Fruit fly (Drosophila melanogaster): ENCODE results near the gene msl-1.
A peak's percentile ranks its signal among the peaks of the same experiment; 100 is the strongest.

msl-1 gene

dm6 chr2L:18705617-18706046 lies 17.0 kb upstream of the msl-1 start, which contains the start of gene Jwa (continued):
- peak; percentile 90 for TF ChIP-seq CG6689 (GFP tag; IDR thresholded peaks at IDR 0.05)
- TF ChIP-seq bsh (GFP tag; optimal IDR thresholded peaks at IDR 0.05): peak; percentile 38 to 96
- peak; percentile 80 for TF ChIP-seq CG14667 (GFP tag; IDR thresholded peaks at IDR 0.05)
- TF ChIP-seq CG11398 (GFP tag; optimal IDR thresholded peaks at IDR 0.05): peak; percentile 79
- TF ChIP-seq CG2120 (GFP tag; optimal IDR thresholded peaks at IDR 0.05): peak; percentile 99
- TF ChIP-seq Bgb (GFP tag; IDR thresholded peaks at IDR 0.05; ENCODE audit: partially characterized antibody): peak; percentile 98
- TF ChIP-seq disco-r (GFP tag; optimal IDR thresholded peaks at IDR 0.05): peak; percentile 73
- peak; percentile 94 for TF ChIP-seq Gug (GFP tag; IDR thresholded peaks at IDR 0.05)
- peak; percentile 99 for TF ChIP-seq Chrac-16 (GFP tag; optimal IDR thresholded peaks at IDR 0.05)
- TF ChIP-seq CG15514 (GFP tag; optimal IDR thresholded peaks at IDR 0.05): peak; percentile 78
- peak; percentile 93 for TF ChIP-seq mam (GFP tag; optimal IDR thresholded peaks at IDR 0.05)
- peak; percentile 91 for TF ChIP-seq CG10654 (GFP tag; optimal IDR thresholded peaks at IDR 0.05)
- peak; percentile 98 for TF ChIP-seq slbo (GFP tag; IDR thresholded peaks at IDR 0.05)
- TF ChIP-seq CG18619 (GFP tag; optimal IDR thresholded peaks at IDR 0.05): peak; percentile 79
- TF ChIP-seq ken (GFP tag; IDR thresholded peaks at IDR 0.05): peak; percentile 95
- TF ChIP-seq CG17612 (GFP tag; IDR thresholded peaks at IDR 0.05): peak; percentile 83
- TF ChIP-seq CG18011 (GFP tag; optimal IDR thresholded peaks at IDR 0.05): peak; percentile 90
- TF ChIP-seq ham (GFP tag; IDR thresholded peaks at IDR 0.05): peak; percentile 88
- peak in 1 of 3 experiments; percentile 60 for TF ChIP-seq Stat92E (GFP tag; optimal IDR thresholded peaks at IDR 0.05)
- peak; percentile 52 for TF ChIP-seq CG10565 (GFP tag; optimal IDR thresholded peaks at IDR 0.05)
- peak; percentile 91 for TF ChIP-seq tgo (GFP tag; IDR thresholded peaks at IDR 0.05)
- peak; percentile 87 for TF ChIP-seq fd96Cb (tag; optimal IDR thresholded peaks at IDR 0.05)
- TF ChIP-seq CG7786 (GFP tag; optimal IDR thresholded peaks at IDR 0.05): peak; percentile 94
- TF ChIP-seq bcd (GFP tag; optimal IDR thresholded peaks at IDR 0.05): peak; percentile 78
- TF ChIP-seq NK7.1 (GFP tag; optimal IDR thresholded peaks at IDR 0.05): peak; percentile 82
- TF ChIP-seq YL-1 (GFP tag; optimal IDR thresholded peaks at IDR 0.05): peak; percentile 64
- TF ChIP-seq CG8765 (GFP tag; IDR thresholded peaks at IDR 0.05): peak; percentile 92
- peak; percentile 72 for TF ChIP-seq Spps (tag; optimal IDR thresholded peaks at IDR 0.05)
- TF ChIP-seq ash1 (GFP tag; optimal IDR thresholded peaks at IDR 0.05): no peak
- TF ChIP-seq CG2889 (GFP tag; IDR thresholded peaks at IDR 0.05): peak; percentile 93
- TF ChIP-seq nau (GFP tag; optimal IDR thresholded peaks at IDR 0.05): no peak
- TF ChIP-seq E2f1 (GFP tag; IDR thresholded peaks at IDR 0.05): peak; percentile 82
- TF ChIP-seq bab2 (GFP tag; optimal IDR thresholded peaks at IDR 0.05): peak; percentile 96
- TF ChIP-seq CG12155 (GFP tag; optimal IDR thresholded peaks at IDR 0.05): peak; percentile 97
- peak; percentile 90 for TF ChIP-seq CG11456 (GFP tag; IDR thresholded peaks at IDR 0.05)
- peak; percentile 91 for TF ChIP-seq chm (GFP tag; IDR thresholded peaks at IDR 0.05)
- peak; percentile 97 for TF ChIP-seq sens (GFP tag)
- peak; percentile 42 for TF ChIP-seq CG4707 (GFP tag; optimal IDR thresholded peaks at IDR 0.05)
- TF ChIP-seq vfl (GFP tag; optimal IDR thresholded peaks at IDR 0.05): peak; percentile 98
- TF ChIP-seq pb (GFP tag; optimal IDR thresholded peaks at IDR 0.05): peak; percentile 67
- no peak for TF ChIP-seq CTCF (GFP tag; optimal IDR thresholded peaks at IDR 0.05)
- TF ChIP-seq Hr3 (GFP tag; optimal IDR thresholded peaks at IDR 0.05): peak; percentile 98
- peak; percentile 94 for TF ChIP-seq Dip3 (GFP tag; optimal IDR thresholded peaks at IDR 0.05)
- TF ChIP-seq Elba2 (GFP tag; optimal IDR thresholded peaks at IDR 0.05): peak; percentile 75
- peak; percentile 62 for TF ChIP-seq CG5245 (GFP tag; optimal IDR thresholded peaks at IDR 0.05)
- peak; percentile 68 for TF ChIP-seq jing (GFP tag; optimal IDR thresholded peaks at IDR 0.05)
- TF ChIP-seq corto (GFP tag; optimal IDR thresholded peaks at IDR 0.05): peak; percentile 22
- no peak for TF ChIP-seq Lpt (GFP tag; optimal IDR thresholded peaks at IDR 0.05)
- peak; percentile 93 for TF ChIP-seq vvl (GFP tag; IDR thresholded peaks at IDR 0.05)
- TF ChIP-seq CG10979 (tag; optimal IDR thresholded peaks at IDR 0.05): peak; percentile 88
- peak; percentile 81 for TF ChIP-seq CG2116 (GFP tag; optimal IDR thresholded peaks at IDR 0.05)
- peak; percentile 94 for TF ChIP-seq Antp (GFP tag; optimal IDR thresholded peaks at IDR 0.05)
